Fruit fly (Drosophila melanogaster): Measurements from ENCODE around the gene CG6310.

Gene CG6310

DNA sequence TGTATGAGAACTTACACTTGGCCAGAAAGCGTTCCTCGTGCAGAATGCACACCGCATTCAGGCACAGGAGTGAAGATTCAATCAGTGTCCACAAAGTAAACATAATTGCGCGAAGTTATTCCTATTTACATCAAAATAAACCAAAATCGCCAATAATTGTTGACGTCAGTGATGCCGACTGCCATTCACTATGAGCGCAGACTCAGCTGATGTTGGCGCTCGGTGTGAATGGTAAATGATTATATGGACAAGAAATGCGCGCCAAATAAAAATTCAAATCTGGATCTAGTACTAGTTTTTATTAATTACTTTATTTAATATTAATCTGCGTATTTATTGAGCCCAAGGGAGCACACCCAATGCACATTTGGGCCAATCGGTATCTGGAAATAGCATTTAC lies 7.2 kb downstream of the CG6310 start, which contains the start of gene CG32069:
Gene CG32069 (minus strand): TSS at position 174 of the 400 bp plus-strand sequence.
- TF ChIP-seq CG9948 (tag; optimal IDR thresholded peaks at IDR 0.05) (no peak), Pif1A (GFP tag; optimal IDR thresholded peaks at IDR 0.05) (no peak), fd96Ca (GFP tag; IDR thresholded peaks at IDR 0.05) (no peak), CG17806 (tag; optimal IDR thresholded peaks at IDR 0.05) (no peak), rn (GFP tag; IDR thresholded peaks at IDR 0.05) (no peak), Snoo (tag; optimal IDR thresholded peaks at IDR 0.05) (no peak), CG15710 (tag; optimal IDR thresholded peaks at IDR 0.05) (no peak), EcR (GFP tag; optimal IDR thresholded peaks at IDR 0.05) (no peak), gl (tag; optimal IDR thresholded peaks at IDR 0.05) (no peak), D1 (tag; optimal IDR thresholded peaks at IDR 0.05) (no peak), Ets98B (GFP tag; IDR thresholded peaks at IDR 0.05) (no peak), CG14655 (GFP tag; optimal IDR thresholded peaks at IDR 0.05) (no peak), CG10348 (GFP tag; IDR thresholded peaks at IDR 0.05) (no peak)

- peak; percentile 74 for TF ChIP-seq CG14655 (GFP tag; optimal IDR thresholded peaks at IDR 0.05)
- TF ChIP-seq CG17806 (tag; optimal IDR thresholded peaks at IDR 0.05): peak; percentile 75
- peak; percentile 77 for TF ChIP-seq CG8301 (tag; optimal IDR thresholded peaks at IDR 0.05)
- TF ChIP-seq EcR (GFP tag; optimal IDR thresholded peaks at IDR 0.05): no peak
- peak; percentile 66 for TF ChIP-seq CG34367 (tag; optimal IDR thresholded peaks at IDR 0.05)
- TF ChIP-seq Pif1B (GFP tag; optimal IDR thresholded peaks at IDR 0.05): peak; percentile 69
- peak; percentile 70; the same call in 2 of the 3 replicates for TF ChIP-seq CG4496 (GFP tag; IDR thresholded peaks at IDR 0.05)
- peak; percentile 76 for TF ChIP-seq CG12605 (GFP tag; IDR thresholded peaks at IDR 0.05)
- no peak for TF ChIP-seq CG10348 (GFP tag; IDR thresholded peaks at IDR 0.05)
- no peak for TF ChIP-seq D1 (tag; optimal IDR thresholded peaks at IDR 0.05)
- peak; percentile 70 for TF ChIP-seq CG15710 (tag; optimal IDR thresholded peaks at IDR 0.05)
- TF ChIP-seq CG9948 (tag; optimal IDR thresholded peaks at IDR 0.05): peak; percentile 72
- peak; percentile 69 for TF ChIP-seq Pif1A (GFP tag; optimal IDR thresholded peaks at IDR 0.05)
- TF ChIP-seq rn (GFP tag; IDR thresholded peaks at IDR 0.05): no peak
- peak; percentile 58 for TF ChIP-seq Snoo (tag; optimal IDR thresholded peaks at IDR 0.05)
- peak; percentile 0 for TF ChIP-seq gl (tag; optimal IDR thresholded peaks at IDR 0.05)
- peak; percentile 73 for TF ChIP-seq Ets98B (GFP tag; IDR thresholded peaks at IDR 0.05)
- TF ChIP-seq fd96Ca (GFP tag; IDR thresholded peaks at IDR 0.05): no peak
- peak; percentile 69 for TF ChIP-seq CG32121 (GFP tag; IDR thresholded peaks at IDR 0.05)
- peak; percentile 77 for TF ChIP-seq CG8159 (tag; optimal IDR thresholded peaks at IDR 0.05)
These were observed 8.5 kb downstream of the CG6310 start, which contains the start of the genes CG6321 and Blos2 for dm6 chr3L:11061200-11061599. Gene CG6321, minus strand, starts transcription at chr3L:11061224. Gene Blos2, plus strand, starts transcription at chr3L:11061571.

DNA sequence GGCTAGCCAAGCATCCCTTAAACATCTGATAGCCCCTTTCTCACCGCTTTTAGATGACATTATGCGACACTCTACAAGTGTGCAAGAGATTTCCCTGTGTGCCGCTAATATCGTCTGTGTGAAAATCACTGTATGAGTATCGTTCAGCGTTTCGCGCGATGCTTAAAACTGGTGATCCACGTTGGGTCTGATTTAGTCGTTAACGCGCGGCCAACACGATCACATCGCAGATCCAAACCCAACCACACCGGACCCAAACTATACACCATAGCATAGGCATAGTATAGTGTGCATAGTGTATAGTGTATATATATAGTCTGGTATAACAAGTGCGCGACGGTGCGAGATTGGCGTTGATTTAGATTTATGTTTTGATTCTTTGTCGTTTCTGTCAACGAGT lies 15.8 kb downstream of the CG6310 start, which contains the start of gene CG7888:
Gene CG7888 (plus strand): TSS at position 193 of the 400 bp plus-strand sequence.
- no peak for TF ChIP-seq EcR (GFP tag; optimal IDR thresholded peaks at IDR 0.05)
- no peak for TF ChIP-seq gl (tag; optimal IDR thresholded peaks at IDR 0.05)
- no peak for TF ChIP-seq CG32121 (GFP tag; IDR thresholded peaks at IDR 0.05)
- no peak for TF ChIP-seq Snoo (tag; optimal IDR thresholded peaks at IDR 0.05)
- no peak for TF ChIP-seq CG9948 (tag; optimal IDR thresholded peaks at IDR 0.05)
- no peak for TF ChIP-seq CG12605 (GFP tag; IDR thresholded peaks at IDR 0.05)
- no peak for TF ChIP-seq CG8159 (tag; optimal IDR thresholded peaks at IDR 0.05)
- no peak for TF ChIP-seq Pif1B (GFP tag; optimal IDR thresholded peaks at IDR 0.05)
- TF ChIP-seq CG17806 (tag; optimal IDR thresholded peaks at IDR 0.05): no peak
- no peak for TF ChIP-seq Pif1A (GFP tag; optimal IDR thresholded peaks at IDR 0.05)
- TF ChIP-seq CG10348 (GFP tag; IDR thresholded peaks at IDR 0.05): no peak
- TF ChIP-seq D1 (tag; optimal IDR thresholded peaks at IDR 0.05): no peak
- no peak for TF ChIP-seq CG4496 (GFP tag; IDR thresholded peaks at IDR 0.05)
- TF ChIP-seq fd96Ca (GFP tag; IDR thresholded peaks at IDR 0.05): no peak
- TF ChIP-seq CG13204 (GFP tag; optimal IDR thresholded peaks at IDR 0.05): no peak
- no peak for TF ChIP-seq Ets98B (GFP tag; IDR thresholded peaks at IDR 0.05)
- no peak for TF ChIP-seq CG15710 (tag; optimal IDR thresholded peaks at IDR 0.05)
- TF ChIP-seq CG34367 (tag; optimal IDR thresholded peaks at IDR 0.05): no peak
- no peak for TF ChIP-seq CG8301 (tag; optimal IDR thresholded peaks at IDR 0.05)
- no peak for TF ChIP-seq CG14655 (GFP tag; optimal IDR thresholded peaks at IDR 0.05)

DNA sequence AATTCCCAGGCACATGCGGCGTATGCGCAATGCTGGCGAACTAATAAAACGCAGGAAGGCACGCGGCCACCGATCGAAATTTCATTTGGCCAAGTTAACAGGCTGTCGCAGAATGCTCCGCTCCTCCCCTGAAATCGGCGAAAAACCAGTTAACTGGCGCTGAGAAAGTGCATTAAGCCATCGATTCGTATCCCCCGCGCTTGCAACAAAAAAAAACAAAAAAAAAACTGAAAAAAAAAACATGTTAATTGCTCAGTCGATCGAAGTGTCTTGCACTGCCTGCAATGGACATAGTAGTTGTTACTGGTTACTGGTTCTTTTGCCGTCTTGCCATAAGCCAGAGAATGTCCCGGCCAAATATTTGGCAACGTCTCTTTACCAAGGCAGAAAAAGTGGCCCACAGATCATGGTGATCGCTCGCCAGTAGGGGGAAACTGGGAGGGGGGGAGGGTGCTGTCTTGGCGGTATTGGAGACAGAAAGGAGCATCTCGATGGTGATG lies 16.9 kb downstream of the CG6310 start:
- TF ChIP-seq EcR (GFP tag; optimal IDR thresholded peaks at IDR 0.05) (no peak), CG9948 (tag; optimal IDR thresholded peaks at IDR 0.05) (no peak), D1 (tag; optimal IDR thresholded peaks at IDR 0.05) (no peak), fd96Ca (GFP tag; IDR thresholded peaks at IDR 0.05) (0 out of 3 replicates have a peak, but pooled peaks have one; percentile 13), gl (tag; optimal IDR thresholded peaks at IDR 0.05) (no peak), CG14655 (GFP tag; optimal IDR thresholded peaks at IDR 0.05) (no peak), Pif1A (GFP tag; optimal IDR thresholded peaks at IDR 0.05) (peak; percentile 28), rn (GFP tag; IDR thresholded peaks at IDR 0.05) (no peak), CG15710 (tag; optimal IDR thresholded peaks at IDR 0.05) (no peak), Pif1B (GFP tag; optimal IDR thresholded peaks at IDR 0.05) (peak; percentile 15), CG13204 (GFP tag; optimal IDR thresholded peaks at IDR 0.05) (no peak), CG8159 (tag; optimal IDR thresholded peaks at IDR 0.05) (no peak), CG32121 (GFP tag; IDR thresholded peaks at IDR 0.05) (peak; percentile 62; the same call in 1 of the 2 replicates), Ets98B (GFP tag; IDR thresholded peaks at IDR 0.05) (peak; percentile 58; the same call in 1 of the 2 replicates), CG4496 (GFP tag; IDR thresholded peaks at IDR 0.05) (peak; percentile 60; the same call in 2 of the 3 replicates), CG8301 (tag; optimal IDR thresholded peaks at IDR 0.05) (no peak), CG12605 (GFP tag; IDR thresholded peaks at IDR 0.05) (no peak), CG17806 (tag; optimal IDR thresholded peaks at IDR 0.05) (no peak), CG34367 (tag; optimal IDR thresholded peaks at IDR 0.05) (no peak), Snoo (tag; optimal IDR thresholded peaks at IDR 0.05) (no peak)

- TF ChIP-seq CG32121 (GFP tag; IDR thresholded peaks at IDR 0.05): no peak
- TF ChIP-seq fd96Ca (GFP tag; IDR thresholded peaks at IDR 0.05): no peak
- TF ChIP-seq CG10348 (GFP tag; IDR thresholded peaks at IDR 0.05): no peak
- TF ChIP-seq CG8159 (tag; optimal IDR thresholded peaks at IDR 0.05): no peak
- no peak for TF ChIP-seq CG12605 (GFP tag; IDR thresholded peaks at IDR 0.05)
- TF ChIP-seq CG17806 (tag; optimal IDR thresholded peaks at IDR 0.05): no peak
- TF ChIP-seq EcR (GFP tag; optimal IDR thresholded peaks at IDR 0.05): no peak
- no peak for TF ChIP-seq Pif1A (GFP tag; optimal IDR thresholded peaks at IDR 0.05)
- no peak for TF ChIP-seq CG14655 (GFP tag; optimal IDR thresholded peaks at IDR 0.05)
- TF ChIP-seq CG9948 (tag; optimal IDR thresholded peaks at IDR 0.05): no peak
- no peak for TF ChIP-seq CG13204 (GFP tag; optimal IDR thresholded peaks at IDR 0.05)
- TF ChIP-seq D1 (tag; optimal IDR thresholded peaks at IDR 0.05): no peak
- no peak for TF ChIP-seq Pif1B (GFP tag; optimal IDR thresholded peaks at IDR 0.05)
- TF ChIP-seq rn (GFP tag; IDR thresholded peaks at IDR 0.05): no peak
- no peak for TF ChIP-seq Snoo (tag; optimal IDR thresholded peaks at IDR 0.05)
- no peak for TF ChIP-seq Ets98B (GFP tag; IDR thresholded peaks at IDR 0.05)
These were observed 18.4 kb downstream of the CG6310 start, which contains the start of gene CG43693 for dm6 chr3L:11051271-11051670. Gene CG43693, minus strand, starts transcription at chr3L:11051371.
